Fruit fly (Drosophila melanogaster): ENCODE data around the gene CG7091.

CG7091 gene

dm6 chr3R:12981334-12982166 is 3.8 kb downstream of the CG7091 start (continued):
- TF ChIP-seq H2.0 (GFP tag; IDR thresholded peaks at IDR 0.05) = peak; percentile 57; the same call in 1 of the 2 replicates
- no peak for TF ChIP-seq TFAM (GFP tag; optimal IDR thresholded peaks at IDR 0.05)
- peak; percentile 72 for TF ChIP-seq Fer3 (tag; optimal IDR thresholded peaks at IDR 0.05)
- TF ChIP-seq CG9797 (GFP tag; optimal IDR thresholded peaks at IDR 0.05) = no peak
- TF ChIP-seq prd (optimal IDR thresholded peaks at IDR 0.05) = no peak
- TF ChIP-seq prd (GFP tag; IDR thresholded peaks at IDR 0.05) = peak; percentile 36; the same call in 2 of the 3 replicates
- peak; percentile 9 for TF ChIP-seq nau (GFP tag; optimal IDR thresholded peaks at IDR 0.05)
- TF ChIP-seq psq (GFP tag; optimal IDR thresholded peaks at IDR 0.05) = no peak
- TF ChIP-seq jing (GFP tag; optimal IDR thresholded peaks at IDR 0.05) = peak; percentile 0
- TF ChIP-seq CG17186 (GFP tag; optimal IDR thresholded peaks at IDR 0.05) = no peak
- TF ChIP-seq ci (GFP tag; IDR thresholded peaks at IDR 0.05) = peak; percentile 39; the same call in 1 of the 3 replicates
- TF ChIP-seq tll (GFP tag; optimal IDR thresholded peaks at IDR 0.05) = no peak
- TF ChIP-seq CG4854 (GFP tag; optimal IDR thresholded peaks at IDR 0.05) = no peak
- TF ChIP-seq CG12104 (GFP tag; optimal IDR thresholded peaks at IDR 0.05) = peak; percentile 78
- TF ChIP-seq CG12299 (tag; optimal IDR thresholded peaks at IDR 0.05) = peak; percentile 46
- no peak for TF ChIP-seq Hand (GFP tag; optimal IDR thresholded peaks at IDR 0.05)
- peak; percentile 47 for TF ChIP-seq Nf-YB (GFP tag; optimal IDR thresholded peaks at IDR 0.05)
- no peak for TF ChIP-seq Ravus (GFP tag; IDR thresholded peaks at IDR 0.05)
- peak; percentile 78 for TF ChIP-seq phol (tag; optimal IDR thresholded peaks at IDR 0.05)
- TF ChIP-seq Atf-2 (GFP tag; optimal IDR thresholded peaks at IDR 0.05) = peak; percentile 33
- no peak for TF ChIP-seq Bdp1 (GFP tag; optimal IDR thresholded peaks at IDR 0.05)
- TF ChIP-seq CG7928 (GFP tag; optimal IDR thresholded peaks at IDR 0.05) = no peak
- no peak for TF ChIP-seq Trl (optimal IDR thresholded peaks at IDR 0.05)
- peak; percentile 40 for TF ChIP-seq Trl (GFP tag; optimal IDR thresholded peaks at IDR 0.05)
- peak; percentile 80 for TF ChIP-seq CG30403 (GFP tag; optimal IDR thresholded peaks at IDR 0.05)
- TF ChIP-seq CG34422 (GFP tag; IDR thresholded peaks at IDR 0.05) = 0 out of 3 replicates have a peak, but pooled peaks have one; percentile 6
- 0 out of 3 replicates have a peak, but pooled peaks have one; percentile 19 for TF ChIP-seq croc (GFP tag; conservative IDR thresholded peaks at IDR 0.05)
- no peak; the same call in 2 of the 3 replicates for TF ChIP-seq ase (GFP tag; IDR thresholded peaks at IDR 0.05)
- no peak for TF ChIP-seq BtbVII (GFP tag; optimal IDR thresholded peaks at IDR 0.05)
- TF ChIP-seq Side (GFP tag; optimal IDR thresholded peaks at IDR 0.05) = no peak
- TF ChIP-seq salm (tag; optimal IDR thresholded peaks at IDR 0.05) = peak; percentile 7
- TF ChIP-seq CG10366 (GFP tag; IDR thresholded peaks at IDR 0.05) = no peak
- no peak for TF ChIP-seq toy (GFP tag; IDR thresholded peaks at IDR 0.05)
- no peak for TF ChIP-seq CG15601 (tag; optimal IDR thresholded peaks at IDR 0.05)
- peak; percentile 10 for TF ChIP-seq disco-r (GFP tag; optimal IDR thresholded peaks at IDR 0.05)
- peak; percentile 40; the same call in 1 of the 2 replicates for TF ChIP-seq CG17328 (GFP tag; IDR thresholded peaks at IDR 0.05)
- no peak for TF ChIP-seq CG3847 (GFP tag; IDR thresholded peaks at IDR 0.05)
- TF ChIP-seq CG7745 (tag; optimal IDR thresholded peaks at IDR 0.05) = no peak
- TF ChIP-seq CoRest (tag; optimal IDR thresholded peaks at IDR 0.05) = peak; percentile 83
- peak; percentile 69 for TF ChIP-seq Rfx (GFP tag; IDR thresholded peaks at IDR 0.05)
- peak; percentile 38; the same call in 1 of the 2 replicates for TF ChIP-seq E2f2 (GFP tag; IDR thresholded peaks at IDR 0.05)
- no peak for TF ChIP-seq run (tag; optimal IDR thresholded peaks at IDR 0.05)
- no peak for TF ChIP-seq CG7372 (GFP tag; IDR thresholded peaks at IDR 0.05)
- peak; percentile 13 for TF ChIP-seq kay (GFP tag; optimal IDR thresholded peaks at IDR 0.05)
- no peak for TF ChIP-seq H15 (GFP tag; IDR thresholded peaks at IDR 0.05)
- peak; percentile 78 for TF ChIP-seq CG3281 (GFP tag; optimal IDR thresholded peaks at IDR 0.05)
- peak; percentile 30; the same call in 1 of the 2 replicates for TF ChIP-seq dimm (GFP tag; IDR thresholded peaks at IDR 0.05)
- peak; percentile 53 for TF ChIP-seq sim (GFP tag; IDR thresholded peaks at IDR 0.05)
- TF ChIP-seq maf-S (GFP tag; optimal IDR thresholded peaks at IDR 0.05) = no peak
- TF ChIP-seq Stat92E (GFP tag; optimal IDR thresholded peaks at IDR 0.05) = no peak
